Worm (Caenorhabditis elegans) whole organism, L2 larva: ENCODE measurements around the gene Y82E9BR.14.

Experiments used
- lin-13 ChIP-seq: fragments of 150-350 bp; optimal IDR thresholded peaks from 2 replicates; lab custom pipeline; 2014; ENCODE audit warnings: missing biosample characterization, missing genetic modification reagents, missing genetic modification characterization
- nhr-237 ChIP-seq: fragments of 150-350 bp; optimal IDR thresholded peaks from 2 replicates; lab custom pipeline; 2014; ENCODE audit warnings: missing biosample characterization, missing genetic modification characterization
- sma-3 ChIP-seq: sonication (generic microtip); optimal IDR thresholded peaks from 2 replicates; lab custom pipeline; 2016; ENCODE audit warnings: missing genetic modification reagents, missing genetic modification characterization, missing compliant biosample characterization
- unc-62 ChIP-seq: fragments of 150-350 bp; optimal IDR thresholded peaks from 2 replicates; lab custom pipeline; 2014; ENCODE audit warnings: missing biosample characterization, missing genetic modification reagents, missing genetic modification characterization
- zag-1 ChIP-seq: fragments of 150-350 bp; optimal IDR thresholded peaks from 2 replicates; lab custom pipeline; 2014; ENCODE audit warnings: missing biosample characterization, missing genetic modification characterization

DNA sequence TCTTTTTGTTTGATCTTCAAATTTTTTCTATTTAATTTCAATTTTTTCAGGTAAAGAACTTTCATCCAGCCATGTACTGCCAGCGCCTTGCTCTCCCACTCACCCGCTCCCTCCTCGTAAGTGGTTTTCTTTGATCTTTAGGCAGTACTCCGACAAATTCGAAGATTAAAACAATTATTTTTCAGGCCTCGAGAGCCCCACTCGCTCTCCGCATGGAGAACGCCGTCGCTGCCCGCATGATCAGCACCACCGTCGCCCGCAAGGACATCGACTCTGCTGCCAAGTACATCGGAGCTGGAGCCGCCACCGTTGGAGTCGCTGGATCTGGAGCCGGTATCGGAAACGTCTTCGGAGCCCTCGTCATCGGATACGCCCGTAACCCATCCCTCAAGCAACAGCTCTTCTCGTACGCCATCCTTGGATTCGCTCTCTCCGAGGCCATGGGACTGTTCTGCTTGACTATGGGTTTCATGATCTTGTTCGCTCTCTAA lies 5.3 kb upstream of the Y82E9BR.14 start, which contains the start of gene Y82E9BR.3:
- TF ChIP-seq nhr-237 (tag; lab: Kevin White, UChicago) (no peak), unc-62 (GFP tag; lab: Kevin White, UChicago) (no peak), sma-3 (GFP tag; lab: Kevin White, UChicago) (no peak), zag-1 (no peak), lin-13 (GFP tag; lab: Kevin White, UChicago) (no peak)
